Fruit fly (Drosophila melanogaster): Measurements from ENCODE around the gene vap.

vap gene

dm6 chrX:15996831-15997230 is 8.8 kb downstream of the vap start, which contains the start of gene CG8939 (continued):
- TF ChIP-seq Hr39 (optimal IDR thresholded peaks at IDR 0.05) (no peak), MESR4 (GFP tag; optimal IDR thresholded peaks at IDR 0.05) (peak; percentile 67), CrebB (tag; optimal IDR thresholded peaks at IDR 0.05) (no peak), Atf3 (GFP tag; optimal IDR thresholded peaks at IDR 0.05) (no peak), CG9797 (GFP tag; optimal IDR thresholded peaks at IDR 0.05) (peak; percentile 74), esg (GFP tag; conservative IDR thresholded peaks at IDR 0.05) (no peak), Sin3A (optimal IDR thresholded peaks at IDR 0.05) (peak; percentile 20), Asciz (GFP tag; optimal IDR thresholded peaks at IDR 0.05) (no peak), BtbVII (GFP tag; optimal IDR thresholded peaks at IDR 0.05) (no peak), Rx (GFP tag; IDR thresholded peaks at IDR 0.05) (no peak), CG3847 (GFP tag; IDR thresholded peaks at IDR 0.05) (no peak), Hey (tag; optimal IDR thresholded peaks at IDR 0.05) (no peak), ttk (GFP tag; IDR thresholded peaks at IDR 0.05) (no peak), jumu (GFP tag; optimal IDR thresholded peaks at IDR 0.05) (no peak), croc (GFP tag; conservative IDR thresholded peaks at IDR 0.05) (no peak), CG1529 (GFP tag; optimal IDR thresholded peaks at IDR 0.05) (no peak), CkIIα-i1 (GFP tag; IDR thresholded peaks at IDR 0.05) (no peak), sima (GFP tag; optimal IDR thresholded peaks at IDR 0.05) (no peak), CG10321 (GFP tag; IDR thresholded peaks at IDR 0.05) (no peak), CG11247 (GFP tag; IDR thresholded peaks at IDR 0.05) (no peak), sd (tag; optimal IDR thresholded peaks at IDR 0.05) (no peak), CG7357 (GFP tag; IDR thresholded peaks at IDR 0.05) (no peak), Med (GFP tag) (no peak), Opbp (GFP tag; IDR thresholded peaks at IDR 0.05; ENCODE audit: partially characterized antibody) (0 out of 3 replicates have a peak, but pooled peaks have one; percentile 21), CG4617 (GFP tag; optimal IDR thresholded peaks at IDR 0.05; ENCODE audit: borderline replicate concordance) (peak; percentile 15), CG5953 (GFP tag; IDR thresholded peaks at IDR 0.05) (no peak), CG13287 (GFP tag; IDR thresholded peaks at IDR 0.05; ENCODE audit: partially characterized antibody) (peak; percentile 33; the same call in 1 of the 2 replicates), pita (GFP tag; optimal IDR thresholded peaks at IDR 0.05) (no peak), CG18011 (GFP tag; optimal IDR thresholded peaks at IDR 0.05) (no peak), trh (GFP tag; optimal IDR thresholded peaks at IDR 0.05) (no peak), bbx (GFP tag; IDR thresholded peaks at IDR 0.05; ENCODE audit: partially characterized antibody) (no peak), ind (GFP tag; optimal IDR thresholded peaks at IDR 0.05) (no peak), Awh (GFP tag; IDR thresholded peaks at IDR 0.05) (no peak), ewg (GFP tag; optimal IDR thresholded peaks at IDR 0.05) (no peak), ato (GFP tag; IDR thresholded peaks at IDR 0.05; ENCODE audit: partially characterized antibody) (0 out of 2 replicates have a peak, but pooled peaks have one; percentile 7), dm (GFP tag; optimal IDR thresholded peaks at IDR 0.05) (peak; percentile 94), CG17829 (tag; optimal IDR thresholded peaks at IDR 0.05) (peak; percentile 7), CG3163 (GFP tag; optimal IDR thresholded peaks at IDR 0.05) (no peak), CG1603 (tag; optimal IDR thresholded peaks at IDR 0.05) (peak; percentile 99), ara (GFP tag; IDR thresholded peaks at IDR 0.05) (no peak), CG10366 (GFP tag; IDR thresholded peaks at IDR 0.05) (no peak), CG16863 (GFP tag; optimal IDR thresholded peaks at IDR 0.05) (no peak), Atf6 (GFP tag; IDR thresholded peaks at IDR 0.05) (no peak), crc (GFP tag; optimal IDR thresholded peaks at IDR 0.05) (no peak), CG18619 (GFP tag; optimal IDR thresholded peaks at IDR 0.05) (no peak), bab2 (GFP tag; optimal IDR thresholded peaks at IDR 0.05) (no peak), CG30403 (GFP tag; optimal IDR thresholded peaks at IDR 0.05) (no peak), kay (GFP tag; optimal IDR thresholded peaks at IDR 0.05) (no peak)

Measured in whole organism, embryonic.